Fruit fly (Drosophila melanogaster): ENCODE data around the gene CG14252.
A peak's percentile ranks its signal among the peaks of the same experiment; 100 is the strongest.

The CG14252 gene

dm6 chr3R:26906034-26906433 lies 39.3 kb upstream of the CG14252 start:
- no peak for TF ChIP-seq tai (GFP tag; optimal IDR thresholded peaks at IDR 0.05)
- TF ChIP-seq N (GFP tag; optimal IDR thresholded peaks at IDR 0.05), result no peak
- TF ChIP-seq CrebA (GFP tag; optimal IDR thresholded peaks at IDR 0.05; ENCODE audit: borderline replicate concordance), result no peak
- no peak for TF ChIP-seq usp (GFP tag; optimal IDR thresholded peaks at IDR 0.05)
- no peak for TF ChIP-seq dmrt93B (GFP tag; optimal IDR thresholded peaks at IDR 0.05)
- no peak for TF ChIP-seq dsf (GFP tag; optimal IDR thresholded peaks at IDR 0.05; ENCODE audit: borderline replicate concordance)
- no peak for TF ChIP-seq rgr (GFP tag; optimal IDR thresholded peaks at IDR 0.05)
- no peak for TF ChIP-seq fru (GFP tag; optimal IDR thresholded peaks at IDR 0.05)
- TF ChIP-seq Hr78 (GFP tag; optimal IDR thresholded peaks at IDR 0.05), result no peak
- TF ChIP-seq sv (GFP tag; optimal IDR thresholded peaks at IDR 0.05), result no peak
- TF ChIP-seq ey (GFP tag; optimal IDR thresholded peaks at IDR 0.05), result no peak
- no peak for TF ChIP-seq Jra (GFP tag; optimal IDR thresholded peaks at IDR 0.05)
- no peak for TF ChIP-seq Dfd (GFP tag; optimal IDR thresholded peaks at IDR 0.05)
- no peak for TF ChIP-seq lola (GFP tag; optimal IDR thresholded peaks at IDR 0.05)
- no peak for TF ChIP-seq dl (GFP tag; optimal IDR thresholded peaks at IDR 0.05; ENCODE audit: insufficient read depth in 1 of 2, partially characterized antibody in 2 of 2)
- no peak for TF ChIP-seq OdsH (GFP tag; optimal IDR thresholded peaks at IDR 0.05)
- no peak for TF ChIP-seq CG32264 (GFP tag; optimal IDR thresholded peaks at IDR 0.05)
- no peak for TF ChIP-seq Hr83 (GFP tag; optimal IDR thresholded peaks at IDR 0.05; ENCODE audit: poor library complexity, severe bottlenecking)
- no peak for TF ChIP-seq woc (GFP tag; optimal IDR thresholded peaks at IDR 0.05)
- TF ChIP-seq CG9705 (GFP tag; optimal IDR thresholded peaks at IDR 0.05), result no peak

dm6 chr3R:26906711-26907510 lies 38.4 kb upstream of the CG14252 start:
- no peak for TF ChIP-seq br (GFP tag; optimal IDR thresholded peaks at IDR 0.05)
- no peak for TF ChIP-seq Vsx2 (GFP tag; optimal IDR thresholded peaks at IDR 0.05; ENCODE audit: partially characterized antibody)
- no peak for TF ChIP-seq Hr83 (GFP tag; optimal IDR thresholded peaks at IDR 0.05; ENCODE audit: poor library complexity, severe bottlenecking)
- no peak for TF ChIP-seq jim (GFP tag; optimal IDR thresholded peaks at IDR 0.05)

dm6 chr3R:26908750-26909149 lies 36.6 kb upstream of the CG14252 start:
- TF ChIP-seq woc (GFP tag; optimal IDR thresholded peaks at IDR 0.05) (no peak), h (GFP tag; optimal IDR thresholded peaks at IDR 0.05) (no peak), OdsH (GFP tag; optimal IDR thresholded peaks at IDR 0.05) (no peak), CrebA (GFP tag; optimal IDR thresholded peaks at IDR 0.05; ENCODE audit: borderline replicate concordance) (no peak), pan (optimal IDR thresholded peaks at IDR 0.05) (no peak), Rel (GFP tag; optimal IDR thresholded peaks at IDR 0.05) (no peak), Rel (tag; optimal IDR thresholded peaks at IDR 0.05) (no peak), dsf (GFP tag; optimal IDR thresholded peaks at IDR 0.05; ENCODE audit: borderline replicate concordance) (no peak), fru (GFP tag; optimal IDR thresholded peaks at IDR 0.05) (no peak), dl (GFP tag; optimal IDR thresholded peaks at IDR 0.05; ENCODE audit: insufficient read depth in 1 of 2, partially characterized antibody in 2 of 2) (no peak), Dfd (GFP tag; optimal IDR thresholded peaks at IDR 0.05) (no peak), Dif (GFP tag; optimal IDR thresholded peaks at IDR 0.05; ENCODE audit: partially characterized antibody) (no peak), CG9705 (GFP tag; optimal IDR thresholded peaks at IDR 0.05) (no peak)

- TF ChIP-seq Dfd (GFP tag; optimal IDR thresholded peaks at IDR 0.05) (no peak), fru (GFP tag; optimal IDR thresholded peaks at IDR 0.05) (no peak), woc (GFP tag; optimal IDR thresholded peaks at IDR 0.05) (no peak), sage (GFP tag; optimal IDR thresholded peaks at IDR 0.05) (no peak), CrebA (GFP tag; optimal IDR thresholded peaks at IDR 0.05; ENCODE audit: borderline replicate concordance) (no peak), Rel (GFP tag; optimal IDR thresholded peaks at IDR 0.05) (no peak), Rel (tag; optimal IDR thresholded peaks at IDR 0.05) (no peak), dl (GFP tag; optimal IDR thresholded peaks at IDR 0.05; ENCODE audit: insufficient read depth in 1 of 2, partially characterized antibody in 2 of 2) (no peak)
Observed at dm6 chr3R:26912615-26913014, 32.7 kb upstream of the CG14252 start, which contains the start of gene Ets97D. Gene Ets97D, minus strand, starts transcription at chr3R:26912886.

- no peak for TF ChIP-seq lola (GFP tag; optimal IDR thresholded peaks at IDR 0.05)
- no peak for TF ChIP-seq Abd-B (GFP tag; optimal IDR thresholded peaks at IDR 0.05)
- TF ChIP-seq sv (GFP tag; optimal IDR thresholded peaks at IDR 0.05), result no peak
- peak; percentile 76 for TF ChIP-seq rgr (GFP tag; optimal IDR thresholded peaks at IDR 0.05)
- TF ChIP-seq CrebA (GFP tag; optimal IDR thresholded peaks at IDR 0.05; ENCODE audit: borderline replicate concordance), result no peak
- no peak for TF ChIP-seq Rel (GFP tag; optimal IDR thresholded peaks at IDR 0.05)
- TF ChIP-seq Rel (tag; optimal IDR thresholded peaks at IDR 0.05), result peak; percentile 36
- no peak for TF ChIP-seq jim (GFP tag; optimal IDR thresholded peaks at IDR 0.05)
- no peak for TF ChIP-seq CG32264 (GFP tag; optimal IDR thresholded peaks at IDR 0.05)
- TF ChIP-seq usp (GFP tag; optimal IDR thresholded peaks at IDR 0.05), result no peak
- TF ChIP-seq dl (GFP tag; optimal IDR thresholded peaks at IDR 0.05; ENCODE audit: insufficient read depth in 1 of 2, partially characterized antibody in 2 of 2), result peak in 1 of 2 experiments; percentile 4
- peak; percentile 91 for TF ChIP-seq Vsx2 (GFP tag; optimal IDR thresholded peaks at IDR 0.05; ENCODE audit: partially characterized antibody)
- no peak for TF ChIP-seq sage (GFP tag; optimal IDR thresholded peaks at IDR 0.05)
- TF ChIP-seq Sp1 (GFP tag; optimal IDR thresholded peaks at IDR 0.05), result peak; percentile 53
- peak; percentile 45 for TF ChIP-seq OdsH (GFP tag; optimal IDR thresholded peaks at IDR 0.05)
- TF ChIP-seq fru (GFP tag; optimal IDR thresholded peaks at IDR 0.05), result peak; percentile 8
- no peak for TF ChIP-seq ey (GFP tag; optimal IDR thresholded peaks at IDR 0.05)
- TF ChIP-seq Mio (GFP tag; optimal IDR thresholded peaks at IDR 0.05), result no peak
- peak; percentile 76 for TF ChIP-seq Dif (GFP tag; optimal IDR thresholded peaks at IDR 0.05; ENCODE audit: partially characterized antibody)
- peak; percentile 41 for TF ChIP-seq Jra (GFP tag; optimal IDR thresholded peaks at IDR 0.05)
- TF ChIP-seq pan (optimal IDR thresholded peaks at IDR 0.05), result no peak
- TF ChIP-seq foxo (GFP tag; optimal IDR thresholded peaks at IDR 0.05), result peak in 1 of 2 experiments; percentile 55
- TF ChIP-seq tai (GFP tag; optimal IDR thresholded peaks at IDR 0.05), result no peak
- TF ChIP-seq CG9705 (GFP tag; optimal IDR thresholded peaks at IDR 0.05), result no peak
- no peak for TF ChIP-seq psq (GFP tag; optimal IDR thresholded peaks at IDR 0.05)
- peak; percentile 30 for TF ChIP-seq HLH106 (tag; optimal IDR thresholded peaks at IDR 0.05)
Observed at dm6 chr3R:26915463-26915925, 29.8 kb upstream of the CG14252 start, which contains the start of gene CG46339. Gene CG46339, plus strand, starts transcription at chr3R:26915761.

All from whole organism, wandering third instar larva.